Worm (Caenorhabditis elegans): ENCODE measurements around the gene ndua-7.

DNA sequence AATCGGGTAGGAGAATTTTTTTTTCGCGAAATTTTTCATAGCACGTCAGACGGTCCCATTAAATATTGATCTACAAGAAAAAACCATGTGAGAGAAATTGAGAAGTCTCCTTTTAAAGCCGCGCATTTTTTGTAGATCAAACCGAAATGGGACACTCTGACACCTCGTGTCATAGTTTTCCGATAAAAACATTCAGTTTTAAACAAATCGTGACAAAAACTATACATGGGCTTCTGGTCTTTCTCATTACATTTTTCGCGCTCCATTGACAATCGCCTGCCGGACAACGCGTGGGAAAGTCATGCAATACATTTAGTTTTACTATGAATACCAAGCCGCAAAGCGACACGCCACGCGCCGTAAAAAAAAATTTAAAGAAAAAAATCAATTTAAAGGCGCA is 11.0 kb upstream of the ndua-7 start:
- TF ChIP-seq ceh-36 (tag; optimal IDR thresholded peaks at IDR 0.05) (no peak), tbx-37 (GFP tag; conservative IDR thresholded peaks at IDR 0.05) (no peak), ama-1 (optimal IDR thresholded peaks at IDR 0.05) (no peak)

Data from whole organism, early embryonic.